Fruit fly (Drosophila melanogaster) whole organism, embryonic: ENCODE data around the gene c-cup.

Source experiments
- ATbp ChIP-seq: fragments of 200-800 bp; sonication (Bioruptor generic); optimal IDR thresholded peaks from 2 replicates; lab custom pipeline; 2017; ENCODE audit warnings: missing biosample characterization, mild to moderate bottlenecking, missing genetic modification characterization, missing genetic modification reagents
- B-H2 ChIP-seq: fragments of 200-800 bp; sonication (Bioruptor generic); optimal IDR thresholded peaks from 2 replicates; lab custom pipeline; 2018; ENCODE audit warnings: missing biosample characterization, mild to moderate bottlenecking, missing genetic modification characterization
- Bgb ChIP-seq: fragments of 200-800 bp; sonication (Bioruptor generic); IDR thresholded peaks from 2 replicates; pipeline ENCODE4 v1.3.6; 2022; ENCODE audit warnings: missing biosample characterization, missing genetic modification characterization; ENCODE audit not compliant: partially characterized antibody
- CG10209 ChIP-seq: fragments of 200-800 bp; sonication (Bioruptor generic); optimal IDR thresholded peaks from 3 replicates; lab custom pipeline; 2017; ENCODE audit warnings: missing biosample characterization, mild to moderate bottlenecking, missing genetic modification characterization, missing genetic modification reagents
- CG10267 ChIP-seq: fragments of 200-800 bp; sonication (Bioruptor generic); optimal IDR thresholded peaks from 2 replicates; lab custom pipeline; 2018; ENCODE audit warnings: missing biosample characterization, mild to moderate bottlenecking, missing genetic modification characterization, moderate library complexity
- CG10431 ChIP-seq: fragments of 200-800 bp; sonication (Bioruptor generic); optimal IDR thresholded peaks from 3 replicates; lab custom pipeline; 2018; ENCODE audit warnings: missing biosample characterization, mild to moderate bottlenecking, missing genetic modification characterization
- CG11504 ChIP-seq: fragments of 200-800 bp; sonication (Bioruptor generic); optimal IDR thresholded peaks from 3 replicates; lab custom pipeline; 2019; ENCODE audit warnings: missing biosample characterization, mild to moderate bottlenecking, missing genetic modification characterization, moderate library complexity
- CG12219 ChIP-seq: fragments of 200-800 bp; sonication (Bioruptor generic); optimal IDR thresholded peaks from 3 replicates; lab custom pipeline; 2018; ENCODE audit warnings: missing biosample characterization, mild to moderate bottlenecking, missing genetic modification characterization
- CG14014 ChIP-seq: fragments of 200-800 bp; sonication (Bioruptor generic); IDR thresholded peaks from 2 replicates; pipeline ENCODE4 v1.3.6; 2022; ENCODE audit warnings: missing biosample characterization, missing genetic modification characterization
- CG15269 ChIP-seq: fragments of 200-800 bp; sonication (Bioruptor generic); optimal IDR thresholded peaks from 2 replicates; lab custom pipeline; 2018; ENCODE audit warnings: missing biosample characterization, mild to moderate bottlenecking, missing genetic modification characterization, moderate library complexity
- CG15479 ChIP-seq: fragments of 200-800 bp; sonication (Bioruptor generic); optimal IDR thresholded peaks from 3 replicates; lab custom pipeline; 2019; ENCODE audit warnings: missing biosample characterization, mild to moderate bottlenecking, missing genetic modification characterization, moderate library complexity
- CG16863 ChIP-seq: fragments of 200-800 bp; sonication (Bioruptor generic); optimal IDR thresholded peaks from 3 replicates; lab custom pipeline; 2016; ENCODE audit warnings: missing biosample characterization, missing genetic modification characterization
- CG18619 ChIP-seq: fragments of 200-800 bp; sonication (Bioruptor generic); optimal IDR thresholded peaks from 3 replicates; lab custom pipeline; 2017; ENCODE audit warnings: missing biosample characterization, mild to moderate bottlenecking, missing genetic modification characterization
- CG2678 ChIP-seq: fragments of 200-800 bp; sonication (Bioruptor generic); optimal IDR thresholded peaks from 3 replicates; lab custom pipeline; 2019; ENCODE audit warnings: missing biosample characterization, mild to moderate bottlenecking, missing genetic modification characterization, moderate library complexity
- CG33213 ChIP-seq: fragments of 200-800 bp; sonication (Bioruptor generic); optimal IDR thresholded peaks from 3 replicates; lab custom pipeline; 2016; ENCODE audit warnings: missing biosample characterization, missing genetic modification characterization
- CG3995 ChIP-seq: fragments of 200-800 bp; sonication (Bioruptor generic); optimal IDR thresholded peaks from 3 replicates; lab custom pipeline; 2016; ENCODE audit warnings: missing biosample characterization, missing genetic modification characterization
- CG4282 ChIP-seq: fragments of 200-800 bp; sonication (Bioruptor generic); optimal IDR thresholded peaks from 2 replicates; lab custom pipeline; 2016; ENCODE audit warnings: missing biosample characterization, missing genetic modification characterization
- CG43689 ChIP-seq: fragments of 200-800 bp; sonication (Bioruptor generic); IDR thresholded peaks from 2 replicates; pipeline ENCODE4 v1.3.6; 2022; ENCODE audit warnings: missing biosample characterization, missing genetic modification characterization
- CG5245 ChIP-seq: fragments of 200-800 bp; sonication (Bioruptor generic); optimal IDR thresholded peaks from 3 replicates; lab custom pipeline; 2016; ENCODE audit warnings: missing biosample characterization, missing genetic modification characterization
- CG6654 ChIP-seq: fragments of 200-800 bp; sonication (Bioruptor generic); optimal IDR thresholded peaks from 2 replicates; lab custom pipeline; 2017; ENCODE audit warnings: missing biosample characterization, mild to moderate bottlenecking, missing genetic modification characterization
- CG6683 ChIP-seq: fragments of 200-800 bp; sonication (Bioruptor generic); optimal IDR thresholded peaks from 2 replicates; lab custom pipeline; 2017; ENCODE audit warnings: missing biosample characterization, mild to moderate bottlenecking, missing genetic modification characterization, missing genetic modification reagents
- CG6813 ChIP-seq: fragments of 200-800 bp; sonication (Bioruptor generic); optimal IDR thresholded peaks from 2 replicates; lab custom pipeline; 2017; ENCODE audit warnings: missing biosample characterization, missing genetic modification characterization, mild to moderate bottlenecking, moderate library complexity, missing genetic modification reagents
- CG8765 ChIP-seq: fragments of 200-800 bp; sonication (Bioruptor generic); IDR thresholded peaks from 2 replicates; pipeline ENCODE4 v1.3.6; 2022; ENCODE audit warnings: missing biosample characterization, missing genetic modification characterization
- CG9932 ChIP-seq: fragments of 200-800 bp; sonication (Bioruptor generic); IDR thresholded peaks from 2 replicates; pipeline ENCODE4 v1.3.6; 2022; ENCODE audit warnings: missing biosample characterization, missing genetic modification characterization
- Deaf1 ChIP-seq: fragments of 200-800 bp; optimal IDR thresholded peaks from 3 replicates; lab custom pipeline; 2019; ENCODE audit warnings: missing biosample characterization, mild to moderate bottlenecking, missing genetic modification characterization, moderate library complexity
- Ets65A ChIP-seq: fragments of 200-800 bp; sonication (Bioruptor generic); peaks from one replicate; lab custom pipeline; 2016; ENCODE audit warnings: missing biosample characterization, missing genetic modification characterization
- H15 ChIP-seq: fragments of 200-800 bp; sonication (Bioruptor generic); IDR thresholded peaks from 3 replicates; pipeline ENCODE4 v1.3.6; 2022; ENCODE audit warnings: missing biosample characterization, missing genetic modification characterization
- HLH4C ChIP-seq: fragments of 200-800 bp; sonication (Bioruptor generic); IDR thresholded peaks from 3 replicates; pipeline ENCODE4 v1.3.6; 2022; ENCODE audit warnings: missing biosample characterization, missing genetic modification characterization; ENCODE audit not compliant: partially characterized antibody
- Rx ChIP-seq: fragments of 200-800 bp; sonication (Bioruptor generic); IDR thresholded peaks from 2 replicates; pipeline ENCODE4 v1.3.6; 2022; ENCODE audit warnings: missing biosample characterization, missing genetic modification characterization
- Xbp1 ChIP-seq: fragments of 200-800 bp; sonication (Bioruptor generic); optimal IDR thresholded peaks from 3 replicates; lab custom pipeline; 2016; ENCODE audit warnings: missing biosample characterization, mild to moderate bottlenecking, missing genetic modification characterization
- bcd ChIP-seq: fragments of 200-800 bp; sonication (Bioruptor generic); optimal IDR thresholded peaks from 2 replicates; lab custom pipeline; 2017; ENCODE audit warnings: missing biosample characterization, mild to moderate bottlenecking, missing genetic modification characterization
- ci ChIP-seq: fragments of 200-800 bp; sonication (Bioruptor generic); IDR thresholded peaks from 3 replicates; pipeline ENCODE4 v1.3.6; 2022; ENCODE audit warnings: missing biosample characterization, missing genetic modification characterization
- crp ChIP-seq, 2 experiments: fragments of 200-800 bp; sonication (Bioruptor generic); optimal IDR thresholded peaks; 2 replicates in 1 of 2; 3 replicates in 1 of 2; lab custom pipeline; 2017; ENCODE audit warnings: missing biosample characterization in 2 of 2, missing genetic modification characterization in 2 of 2, mild to moderate bottlenecking in 1 of 2, moderate library complexity in 1 of 2
- fu2 ChIP-seq: fragments of 200-800 bp; sonication (Bioruptor generic); optimal IDR thresholded peaks from 2 replicates; lab custom pipeline; 2016; ENCODE audit warnings: missing biosample characterization, missing genetic modification characterization
- gcm ChIP-seq: fragments of 200-800 bp; sonication (Bioruptor generic); optimal IDR thresholded peaks from 2 replicates; lab custom pipeline; 2019; ENCODE audit warnings: missing biosample characterization, mild to moderate bottlenecking, missing genetic modification characterization, moderate library complexity
- lmd ChIP-seq: fragments of 200-800 bp; sonication (Bioruptor generic); IDR thresholded peaks from 2 replicates; pipeline ENCODE4 v1.3.6; 2022; ENCODE audit warnings: missing biosample characterization, missing genetic modification characterization
- pb ChIP-seq: fragments of 200-800 bp; sonication (Bioruptor generic); optimal IDR thresholded peaks from 3 replicates; lab custom pipeline; 2016; ENCODE audit warnings: missing biosample characterization, missing genetic modification characterization
- pita ChIP-seq: fragments of 200-800 bp; sonication (Bioruptor generic); optimal IDR thresholded peaks from 2 replicates; lab custom pipeline; 2017; ENCODE audit warnings: missing biosample characterization, mild to moderate bottlenecking, missing genetic modification characterization
- pnt ChIP-seq: fragments of 200-800 bp; sonication (Bioruptor generic); optimal IDR thresholded peaks from 3 replicates; lab custom pipeline; 2016; ENCODE audit warnings: missing biosample characterization, missing genetic modification characterization
- repo ChIP-seq: fragments of 200-800 bp; sonication (Bioruptor generic); optimal IDR thresholded peaks from 2 replicates; lab custom pipeline; 2016; ENCODE audit warnings: missing biosample characterization, missing genetic modification characterization
- sens ChIP-seq: fragments of 200-800 bp; sonication (Bioruptor generic); peaks from one replicate; lab custom pipeline; 2016; ENCODE audit warnings: missing biosample characterization, missing genetic modification characterization
- sisA ChIP-seq: fragments of 200-800 bp; sonication (Bioruptor generic); IDR thresholded peaks from 2 replicates; pipeline ENCODE4 v1.3.6; 2022; ENCODE audit warnings: missing biosample characterization, missing genetic modification characterization
- so ChIP-seq: fragments of 200-800 bp; sonication (Bioruptor generic); IDR thresholded peaks from 3 replicates; pipeline ENCODE4 v1.3.6; 2022; ENCODE audit warnings: missing biosample characterization, missing genetic modification characterization
- tap ChIP-seq: fragments of 200-800 bp; optimal IDR thresholded peaks from 3 replicates; lab custom pipeline; 2019; ENCODE audit warnings: missing biosample characterization, mild to moderate bottlenecking, missing genetic modification characterization, moderate library complexity
- twi ChIP-seq: fragments of 200-800 bp; optimal IDR thresholded peaks from 2 replicates; lab custom pipeline; 2019; ENCODE audit warnings: missing biosample characterization, mild to moderate bottlenecking, missing genetic modification characterization, moderate library complexity
- tx ChIP-seq: fragments of 200-800 bp; sonication (Bioruptor generic); optimal IDR thresholded peaks from 2 replicates; lab custom pipeline; 2016; ENCODE audit warnings: missing biosample characterization, missing genetic modification characterization
- usp ChIP-seq: fragments of >200 bp; optimal IDR thresholded peaks from 2 replicates; lab custom pipeline; 2017; ENCODE audit warnings: missing biosample characterization, missing genetic modification characterization
- wor ChIP-seq: fragments of 200-800 bp; sonication (Bioruptor generic); IDR thresholded peaks from 2 replicates; pipeline ENCODE4 v1.3.6; 2022; ENCODE audit warnings: missing biosample characterization, missing genetic modification characterization
- zen2 ChIP-seq: fragments of 200-800 bp; sonication (Bioruptor generic); IDR thresholded peaks from 3 replicates; pipeline ENCODE4 v1.3.6; 2022; ENCODE audit warnings: missing biosample characterization, missing genetic modification characterization; ENCODE audit not compliant: partially characterized antibody
- zfh2 ChIP-seq: fragments of 200-800 bp; sonication (Bioruptor generic); optimal IDR thresholded peaks from 2 replicates; lab custom pipeline; 2016; ENCODE audit warnings: missing biosample characterization, missing genetic modification characterization

c-cup gene

DNA sequence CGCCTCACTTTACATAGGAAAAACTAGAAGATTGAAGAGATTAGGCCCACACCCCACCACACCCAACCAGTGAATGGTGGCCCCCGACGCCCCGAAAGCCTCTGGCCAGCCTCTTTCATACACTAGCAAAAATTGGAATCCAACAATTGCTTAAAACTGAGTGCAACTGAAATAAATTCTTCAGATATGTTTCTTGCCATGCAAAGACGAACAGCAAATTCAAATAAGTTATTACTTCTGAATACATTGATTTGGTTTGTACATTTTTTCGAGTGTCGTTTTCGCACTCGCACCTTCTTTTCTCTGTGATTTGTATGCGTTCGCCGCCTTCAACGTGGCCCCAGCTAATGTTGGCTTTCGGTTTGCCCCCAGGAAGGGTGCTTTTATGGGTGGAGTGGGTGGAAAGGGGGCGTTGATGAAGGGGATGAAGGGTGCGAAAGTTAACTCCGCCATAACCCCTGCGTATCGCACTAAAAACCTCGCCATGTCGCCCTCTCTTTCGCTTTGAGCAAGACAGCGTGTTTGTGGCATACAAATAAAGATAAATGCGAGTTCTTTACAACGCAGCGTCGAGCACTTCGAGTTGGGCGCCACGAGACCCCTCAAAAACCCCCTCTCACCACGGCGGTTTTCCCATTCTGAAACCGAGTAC, 5.5 kb upstream of the c-cup start (continued):
- TF ChIP-seq CG12219 (GFP tag; lab: Kevin White, UChicago): peak; percentile 8
- no peak for TF ChIP-seq CG43689
- TF ChIP-seq CG9932 (GFP tag; lab: Robert Waterston, UW): no peak
- no peak for TF ChIP-seq zen2 (GFP tag; lab: Robert Waterston, UW)
- TF ChIP-seq CG11504 (tag; lab: Kevin White, UChicago): peak; percentile 56
- no peak for TF ChIP-seq CG5245 (GFP tag; lab: Kevin White, UChicago)
- TF ChIP-seq CG33213 (GFP tag; lab: Kevin White, UChicago): no peak
- TF ChIP-seq ci: peak; percentile 70; the same call in 2 of the 3 replicates
- peak; percentile 42 for TF ChIP-seq ATbp (GFP tag; lab: Kevin White, UChicago)
- TF ChIP-seq HLH4C (GFP tag; lab: Robert Waterston, UW): no peak
- no peak for TF ChIP-seq gcm (GFP tag; lab: Kevin White, UChicago)
- no peak for TF ChIP-seq CG3995
- TF ChIP-seq CG6683: peak; percentile 8
- TF ChIP-seq tx: peak; percentile 4
- TF ChIP-seq CG4282: no peak
- TF ChIP-seq zfh2 (GFP tag; lab: Kevin White, UChicago): no peak
- TF ChIP-seq CG10267: no peak
- peak; percentile 3 for TF ChIP-seq fu2 (GFP tag; lab: Kevin White, UChicago)
- TF ChIP-seq B-H2: no peak
- peak; percentile 6 for TF ChIP-seq CG10209 (GFP tag; lab: Kevin White, UChicago)
- TF ChIP-seq sens (GFP tag; lab: Kevin White, UChicago): no peak
- TF ChIP-seq CG6813 (GFP tag; lab: Kevin White, UChicago): peak; percentile 13
- no peak for TF ChIP-seq CG8765 (GFP tag; lab: Robert Waterston, UW)
- 0 out of 3 replicates have a peak, but pooled peaks have one; percentile 42 for TF ChIP-seq so (GFP tag; lab: Robert Waterston, UW)
- 0 out of 3 replicates have a peak, but pooled peaks have one; percentile 16 for TF ChIP-seq H15 (GFP tag; lab: Robert Waterston, UW)
- no peak for TF ChIP-seq pita (GFP tag; lab: Kevin White, UChicago)
- TF ChIP-seq Ets65A (GFP tag; lab: Kevin White, UChicago): peak; percentile 91
- TF ChIP-seq repo: no peak
- no peak for TF ChIP-seq Bgb (GFP tag; lab: Robert Waterston, UW)
- no peak for TF ChIP-seq crp (GFP tag; optimal IDR thresholded peaks at IDR 0.05; lab: Kevin White, UChicago)
- TF ChIP-seq CG15269 (tag; lab: Kevin White, UChicago): peak; percentile 59
- no peak for TF ChIP-seq Rx (GFP tag; lab: Robert Waterston, UW)
- peak; percentile 23 for TF ChIP-seq bcd (GFP tag; lab: Kevin White, UChicago)
- no peak for TF ChIP-seq twi (tag; lab: Kevin White, UChicago)
- peak; percentile 18 for TF ChIP-seq CG18619 (GFP tag; lab: Kevin White, UChicago)
- no peak for TF ChIP-seq CG15479
- TF ChIP-seq usp (GFP tag; lab: Kevin White, UChicago): no peak
- no peak for TF ChIP-seq CG6654
- no peak for TF ChIP-seq wor
- peak; percentile 59 for TF ChIP-seq sisA
- no peak for TF ChIP-seq pb (GFP tag; lab: Kevin White, UChicago)
- peak; percentile 29 for TF ChIP-seq tap (tag; lab: Kevin White, UChicago)
- peak; percentile 17 for TF ChIP-seq Xbp1 (GFP tag; lab: Kevin White, UChicago)
- peak; percentile 44 for TF ChIP-seq pnt (GFP tag; lab: Kevin White, UChicago)
- peak; percentile 60 for TF ChIP-seq lmd
- no peak for TF ChIP-seq CG10431 (GFP tag; lab: Kevin White, UChicago)
- TF ChIP-seq CG16863 (GFP tag; lab: Kevin White, UChicago): no peak
- peak; percentile 54 for TF ChIP-seq CG2678
- no peak for TF ChIP-seq Deaf1 (tag; lab: Kevin White, UChicago)
- 0 out of 2 replicates have a peak, but pooled peaks have one; percentile 24 for TF ChIP-seq CG14014
